Fruit fly (Drosophila melanogaster) whole organism, adult: ENCODE measurements around the gene mtrm.

ENCODE experiments used
- CG33017 ChIP-seq: fragments of 200-800 bp; sonication (Bioruptor generic); optimal IDR thresholded peaks from 2 replicates; lab custom pipeline; 2018; ENCODE audit warnings: missing biosample characterization, mild to moderate bottlenecking, missing genetic modification characterization, moderate library complexity
- CG5204 ChIP-seq: fragments of 200-800 bp; sonication (Bioruptor generic); optimal IDR thresholded peaks from 2 replicates; lab custom pipeline; 2016; ENCODE audit warnings: missing biosample characterization, missing genetic modification characterization
- CG7045 ChIP-seq: fragments of 200-800 bp; sonication (Bioruptor generic); optimal IDR thresholded peaks from 2 replicates; lab custom pipeline; 2017; ENCODE audit warnings: missing biosample characterization, mild to moderate bottlenecking, missing genetic modification characterization
- Crg-1 ChIP-seq: fragments of 200-800 bp; sonication (Bioruptor generic); optimal IDR thresholded peaks from 2 replicates; lab custom pipeline; 2016; ENCODE audit warnings: missing biosample characterization, missing genetic modification characterization
- Mnt ChIP-seq: fragments of 200-800 bp; sonication (Bioruptor generic); optimal IDR thresholded peaks from 2 replicates; lab custom pipeline; 2016; ENCODE audit warnings: missing biosample characterization, mild to moderate bottlenecking, missing genetic modification characterization
- cnc ChIP-seq, 2 experiments: fragments of >200 bp; optimal IDR thresholded peaks; 2 replicates each; lab custom pipeline; 2017
- kay ChIP-seq: fragments of 200-800 bp; sonication (Bioruptor generic); peaks from one replicate; lab custom pipeline; 2016; ENCODE audit warnings: missing biosample characterization, missing genetic modification characterization, borderline replicate concordance
- ovo ChIP-seq: fragments of 200-800 bp; sonication (Bioruptor generic); optimal IDR thresholded peaks from 2 replicates; lab custom pipeline; 2016; ENCODE audit warnings: missing biosample characterization, missing genetic modification characterization
- pad ChIP-seq: fragments of 200-800 bp; sonication (Bioruptor generic); optimal IDR thresholded peaks from 3 replicates; lab custom pipeline; 2017; ENCODE audit warnings: missing biosample characterization, missing genetic modification characterization, mild to moderate bottlenecking, moderate library complexity, missing genetic modification reagents
- tj ChIP-seq: fragments of 200-800 bp; sonication (Bioruptor generic); optimal IDR thresholded peaks from 3 replicates; lab custom pipeline; 2017; ENCODE audit warnings: missing biosample characterization, mild to moderate bottlenecking, missing genetic modification characterization, moderate library complexity

- TF ChIP-seq Crg-1 (GFP tag; lab: Kevin White, UChicago) (no peak), kay (GFP tag; lab: Kevin White, UChicago) (no peak), tj (GFP tag; lab: Kevin White, UChicago) (no peak), ovo (GFP tag; lab: Kevin White, UChicago) (no peak), CG33017 (tag; lab: Kevin White, UChicago) (no peak), CG5204 (GFP tag; lab: Kevin White, UChicago) (no peak), Mnt (GFP tag; lab: Kevin White, UChicago) (no peak), CG7045 (no peak), cnc (optimal IDR thresholded peaks at IDR 0.05; lab: Kevin White, UChicago) (no peak), pad (GFP tag; lab: Kevin White, UChicago) (no peak)
Measured at dm6 chr3L:8421808-8422586, 9.2 kb downstream of the mtrm start, which contains the start of gene CG32354.
